Worm (Caenorhabditis elegans): Measurements from ENCODE around the gene col-93.

- TF ChIP-seq nhr-25 (tag; optimal IDR thresholded peaks at IDR 0.05; ENCODE audit: borderline replicate concordance, insufficient read depth), result no peak
- TF ChIP-seq mep-1 (tag; optimal IDR thresholded peaks at IDR 0.05), result no peak
- TF ChIP-seq nhr-11 (tag; optimal IDR thresholded peaks at IDR 0.05), result no peak
- TF ChIP-seq skn-1 (tag; optimal IDR thresholded peaks at IDR 0.05), result no peak
- no peak for TF ChIP-seq lin-39 (tag; optimal IDR thresholded peaks at IDR 0.05)
- no peak for TF ChIP-seq jun-1 (tag; optimal IDR thresholded peaks at IDR 0.05)
- TF ChIP-seq R02D3.7 (tag; optimal IDR thresholded peaks at IDR 0.05), result no peak
- TF ChIP-seq sdz-12 (GFP tag; optimal IDR thresholded peaks at IDR 0.05), result no peak
- TF ChIP-seq nhr-77 (tag; optimal IDR thresholded peaks at IDR 0.05), result no peak
- TF ChIP-seq ama-1 (optimal IDR thresholded peaks at IDR 0.05), result no peak
- no peak for TF ChIP-seq pqm-1 (tag; optimal IDR thresholded peaks at IDR 0.05)
- no peak for TF ChIP-seq nhr-102 (tag; optimal IDR thresholded peaks at IDR 0.05)
- TF ChIP-seq nhr-6 (tag; optimal IDR thresholded peaks at IDR 0.05), result no peak
Observed at ce11 chrIII:10947155-10947554, 38.3 kb downstream of the col-93 start, which contains the start of gene strd-1.
